Fruit fly (Drosophila melanogaster) whole organism, embryonic: ENCODE data around the gene Ac3.

Experiments
- Atf-2 ChIP-seq: fragments of 200-800 bp; sonication (Bioruptor generic); optimal IDR thresholded peaks from 2 replicates; lab custom pipeline; 2016; ENCODE audit warnings: missing biosample characterization, missing genetic modification characterization
- BEAF-32 ChIP-seq: fragments of 200-800 bp; sonication (Bioruptor generic); optimal IDR thresholded peaks from 3 replicates; lab custom pipeline; 2017; ENCODE audit warnings: missing biosample characterization, missing genetic modification characterization, mild to moderate bottlenecking, moderate library complexity, missing genetic modification reagents
- CG10462 ChIP-seq: fragments of 200-800 bp; sonication (Bioruptor generic); optimal IDR thresholded peaks from 2 replicates; lab custom pipeline; 2016; ENCODE audit warnings: missing biosample characterization, missing genetic modification characterization
- CG11695 ChIP-seq: fragments of 200-800 bp; sonication (Bioruptor generic); IDR thresholded peaks from 3 replicates; pipeline ENCODE4 v1.3.6; 2022; ENCODE audit warnings: missing biosample characterization, missing genetic modification characterization
- CG13775 ChIP-seq: fragments of 200-800 bp; sonication (Bioruptor generic); optimal IDR thresholded peaks from 3 replicates; lab custom pipeline; 2017; ENCODE audit warnings: missing biosample characterization, mild to moderate bottlenecking, missing genetic modification characterization
- CG1603 ChIP-seq: fragments of 200-800 bp; sonication (Bioruptor generic); optimal IDR thresholded peaks from 2 replicates; lab custom pipeline; 2019; ENCODE audit warnings: missing biosample characterization, mild to moderate bottlenecking, missing genetic modification characterization, moderate library complexity
- CG16815 ChIP-seq: fragments of 200-800 bp; sonication (Bioruptor generic); optimal IDR thresholded peaks from 3 replicates; lab custom pipeline; 2017; ENCODE audit warnings: missing biosample characterization, mild to moderate bottlenecking, missing genetic modification characterization
- CG17328 ChIP-seq: fragments of 200-800 bp; sonication (Bioruptor generic); IDR thresholded peaks from 2 replicates; pipeline ENCODE4 v1.3.6; 2022; ENCODE audit warnings: missing biosample characterization, missing genetic modification characterization
- CG17361 ChIP-seq: fragments of 200-800 bp; sonication (Bioruptor generic); IDR thresholded peaks from 3 replicates; pipeline ENCODE4 v1.3.6; 2022; ENCODE audit warnings: missing biosample characterization, missing genetic modification characterization
- CG2199 ChIP-seq: fragments of 200-800 bp; sonication (Bioruptor generic); IDR thresholded peaks from 3 replicates; pipeline ENCODE4 v1.3.6; 2022; ENCODE audit warnings: missing biosample characterization, missing genetic modification characterization
- CG30403 ChIP-seq: fragments of 200-800 bp; sonication (Bioruptor generic); optimal IDR thresholded peaks from 3 replicates; lab custom pipeline; 2016; ENCODE audit warnings: missing biosample characterization, missing genetic modification characterization
- CG31388 ChIP-seq: fragments of 200-800 bp; sonication (Bioruptor generic); optimal IDR thresholded peaks from 2 replicates; lab custom pipeline; 2016; ENCODE audit warnings: missing biosample characterization, missing genetic modification characterization
- CG6791 ChIP-seq: fragments of 200-800 bp; sonication (Bioruptor generic); IDR thresholded peaks from 3 replicates; pipeline ENCODE4 v1.3.6; 2022; ENCODE audit warnings: missing biosample characterization, missing genetic modification characterization; ENCODE audit not compliant: partially characterized antibody
- CG7745 ChIP-seq: fragments of 200-800 bp; sonication (Bioruptor generic); optimal IDR thresholded peaks from 2 replicates; lab custom pipeline; 2018; ENCODE audit warnings: missing biosample characterization, mild to moderate bottlenecking, missing genetic modification characterization, moderate library complexity
- CG7987 ChIP-seq: fragments of 200-800 bp; sonication (Bioruptor generic); optimal IDR thresholded peaks from 2 replicates; lab custom pipeline; 2018; ENCODE audit warnings: missing biosample characterization, mild to moderate bottlenecking, missing genetic modification characterization, moderate library complexity
- CG8765 ChIP-seq: fragments of 200-800 bp; sonication (Bioruptor generic); IDR thresholded peaks from 2 replicates; pipeline ENCODE4 v1.3.6; 2022; ENCODE audit warnings: missing biosample characterization, missing genetic modification characterization
- CkIIα-i1 ChIP-seq: fragments of 200-800 bp; sonication (Bioruptor generic); IDR thresholded peaks from 2 replicates; pipeline ENCODE4 v1.3.6; 2022; ENCODE audit warnings: missing biosample characterization, missing genetic modification characterization
- D19B ChIP-seq: fragments of 200-800 bp; sonication (Bioruptor generic); optimal IDR thresholded peaks from 2 replicates; lab custom pipeline; 2017; ENCODE audit warnings: missing biosample characterization, mild to moderate bottlenecking, missing genetic modification characterization
- Deaf1 ChIP-seq: fragments of 200-800 bp; optimal IDR thresholded peaks from 3 replicates; lab custom pipeline; 2019; ENCODE audit warnings: missing biosample characterization, mild to moderate bottlenecking, missing genetic modification characterization, moderate library complexity
- Dp ChIP-seq: fragments of 200-800 bp; sonication (Bioruptor generic); optimal IDR thresholded peaks from 2 replicates; lab custom pipeline; 2018; ENCODE audit warnings: missing biosample characterization, mild to moderate bottlenecking, missing genetic modification characterization, moderate library complexity
- Ets97D ChIP-seq: fragments of 200-800 bp; sonication (Bioruptor generic); optimal IDR thresholded peaks from 3 replicates; lab custom pipeline; 2016; ENCODE audit warnings: missing biosample characterization, missing genetic modification characterization
- H15 ChIP-seq: fragments of 200-800 bp; sonication (Bioruptor generic); IDR thresholded peaks from 3 replicates; pipeline ENCODE4 v1.3.6; 2022; ENCODE audit warnings: missing biosample characterization, missing genetic modification characterization
- Kr ChIP-seq: fragments of 200-800 bp; sonication (Bioruptor generic); optimal IDR thresholded peaks from 2 replicates; lab custom pipeline; 2017; ENCODE audit warnings: missing biosample characterization, mild to moderate bottlenecking, missing genetic modification characterization
- Max ChIP-seq: fragments of 200-800 bp; sonication (Bioruptor generic); optimal IDR thresholded peaks from 2 replicates; lab custom pipeline; 2016; ENCODE audit warnings: missing biosample characterization, mild to moderate bottlenecking, missing genetic modification characterization
- Myb ChIP-seq: fragments of 200-800 bp; sonication (Bioruptor generic); optimal IDR thresholded peaks from 2 replicates; lab custom pipeline; 2016; ENCODE audit warnings: missing biosample characterization, missing genetic modification characterization
- NK7.1 ChIP-seq: fragments of 200-800 bp; sonication (Bioruptor generic); optimal IDR thresholded peaks from 3 replicates; lab custom pipeline; 2016; ENCODE audit warnings: missing biosample characterization, missing genetic modification characterization
- Nf-YA ChIP-seq: fragments of 200-800 bp; sonication (Bioruptor generic); IDR thresholded peaks from 2 replicates; pipeline ENCODE4 v1.3.6; 2022; ENCODE audit warnings: missing biosample characterization, missing genetic modification characterization
- Trl ChIP-seq, 3 experiments: fragments of >200 bp in 2 of 3; fragments of 200-800 bp in 1 of 3; sonication (Bioruptor generic) in 1 of 3; optimal IDR thresholded peaks; 2 replicates in 1 of 3; 3 replicates in 2 of 3; lab custom pipeline; 2016 to 2017; ENCODE audit warnings: missing biosample characterization in 1 of 3, missing genetic modification characterization in 1 of 3
- ara ChIP-seq: fragments of 200-800 bp; sonication (Bioruptor generic); IDR thresholded peaks from 2 replicates; pipeline ENCODE4 v1.3.6; 2022; ENCODE audit warnings: missing biosample characterization, missing genetic modification characterization
- caup ChIP-seq: fragments of 200-800 bp; sonication (Bioruptor generic); optimal IDR thresholded peaks from 3 replicates; lab custom pipeline; 2017; ENCODE audit warnings: missing biosample characterization, mild to moderate bottlenecking, missing genetic modification characterization, moderate library complexity; ENCODE audit not compliant: severe bottlenecking
- cg ChIP-seq: fragments of 200-800 bp; sonication (Bioruptor generic); optimal IDR thresholded peaks from 3 replicates; lab custom pipeline; 2019; ENCODE audit warnings: missing biosample characterization, mild to moderate bottlenecking, missing genetic modification characterization, moderate library complexity
- chn ChIP-seq: fragments of 200-800 bp; sonication (Bioruptor generic); optimal IDR thresholded peaks from 2 replicates; lab custom pipeline; 2016; ENCODE audit warnings: missing biosample characterization, missing genetic modification characterization
- da ChIP-seq: fragments of 200-800 bp; sonication (Bioruptor generic); optimal IDR thresholded peaks from 2 replicates; lab custom pipeline; 2016; ENCODE audit warnings: missing biosample characterization, missing genetic modification characterization
- emc ChIP-seq: fragments of 200-800 bp; sonication (Bioruptor generic); optimal IDR thresholded peaks from 2 replicates; lab custom pipeline; 2016; ENCODE audit warnings: missing biosample characterization, missing genetic modification characterization
- en ChIP-seq: fragments of 200-800 bp; sonication (Bioruptor generic); optimal IDR thresholded peaks from 2 replicates; lab custom pipeline; 2016; ENCODE audit warnings: missing biosample characterization, missing genetic modification characterization
- exex ChIP-seq: fragments of 200-800 bp; sonication (Bioruptor generic); optimal IDR thresholded peaks from 4 replicates; lab custom pipeline; 2018; ENCODE audit warnings: missing biosample characterization, mild to moderate bottlenecking, missing genetic modification characterization, moderate library complexity
- gfzf ChIP-seq: fragments of 200-800 bp; sonication (Bioruptor generic); optimal IDR thresholded peaks from 2 replicates; lab custom pipeline; 2016; ENCODE audit warnings: missing biosample characterization, mild to moderate bottlenecking, missing genetic modification characterization, moderate library complexity
- gt ChIP-seq: fragments of 200-800 bp; sonication (Bioruptor generic); IDR thresholded peaks from 2 replicates; pipeline ENCODE4 v1.3.6; 2022; ENCODE audit warnings: missing biosample characterization, missing genetic modification characterization
- hkb ChIP-seq, 2 experiments: fragments of 200-800 bp in 1 of 2; fragments of >200 bp in 1 of 2; sonication (Bioruptor generic) in 1 of 2; IDR thresholded peaks in 1 of 2; optimal IDR thresholded peaks in 1 of 2; 2 replicates each; pipeline versions ENCODE4 v1.3.6 to Lab custom; 2017 to 2022; ENCODE audit warnings: missing biosample characterization in 1 of 2, missing genetic modification characterization in 1 of 2
- pita ChIP-seq: fragments of 200-800 bp; sonication (Bioruptor generic); optimal IDR thresholded peaks from 2 replicates; lab custom pipeline; 2017; ENCODE audit warnings: missing biosample characterization, mild to moderate bottlenecking, missing genetic modification characterization
- sug ChIP-seq: fragments of 200-800 bp; optimal IDR thresholded peaks from 2 replicates; lab custom pipeline; 2019; ENCODE audit warnings: missing biosample characterization, mild to moderate bottlenecking, missing genetic modification characterization, moderate library complexity
- tin ChIP-seq: fragments of 200-800 bp; sonication (Bioruptor generic); optimal IDR thresholded peaks from 3 replicates; lab custom pipeline; 2016; ENCODE audit warnings: missing biosample characterization, missing genetic modification characterization
- trh ChIP-seq: fragments of 200-800 bp; sonication (Bioruptor generic); optimal IDR thresholded peaks from 2 replicates; lab custom pipeline; 2016; ENCODE audit warnings: missing biosample characterization, missing genetic modification characterization
- tup ChIP-seq: fragments of 200-800 bp; sonication (Bioruptor generic); optimal IDR thresholded peaks from 2 replicates; lab custom pipeline; 2016; ENCODE audit warnings: missing biosample characterization, mild to moderate bottlenecking, missing genetic modification characterization, moderate library complexity
- unc-4 ChIP-seq: fragments of 200-800 bp; sonication (Bioruptor generic); IDR thresholded peaks from 2 replicates; pipeline ENCODE4 v1.3.6; 2022; ENCODE audit warnings: missing biosample characterization, missing genetic modification characterization; ENCODE audit not compliant: partially characterized antibody
- zfh2 ChIP-seq: fragments of 200-800 bp; sonication (Bioruptor generic); optimal IDR thresholded peaks from 2 replicates; lab custom pipeline; 2016; ENCODE audit warnings: missing biosample characterization, missing genetic modification characterization

The Ac3 gene

DNA sequence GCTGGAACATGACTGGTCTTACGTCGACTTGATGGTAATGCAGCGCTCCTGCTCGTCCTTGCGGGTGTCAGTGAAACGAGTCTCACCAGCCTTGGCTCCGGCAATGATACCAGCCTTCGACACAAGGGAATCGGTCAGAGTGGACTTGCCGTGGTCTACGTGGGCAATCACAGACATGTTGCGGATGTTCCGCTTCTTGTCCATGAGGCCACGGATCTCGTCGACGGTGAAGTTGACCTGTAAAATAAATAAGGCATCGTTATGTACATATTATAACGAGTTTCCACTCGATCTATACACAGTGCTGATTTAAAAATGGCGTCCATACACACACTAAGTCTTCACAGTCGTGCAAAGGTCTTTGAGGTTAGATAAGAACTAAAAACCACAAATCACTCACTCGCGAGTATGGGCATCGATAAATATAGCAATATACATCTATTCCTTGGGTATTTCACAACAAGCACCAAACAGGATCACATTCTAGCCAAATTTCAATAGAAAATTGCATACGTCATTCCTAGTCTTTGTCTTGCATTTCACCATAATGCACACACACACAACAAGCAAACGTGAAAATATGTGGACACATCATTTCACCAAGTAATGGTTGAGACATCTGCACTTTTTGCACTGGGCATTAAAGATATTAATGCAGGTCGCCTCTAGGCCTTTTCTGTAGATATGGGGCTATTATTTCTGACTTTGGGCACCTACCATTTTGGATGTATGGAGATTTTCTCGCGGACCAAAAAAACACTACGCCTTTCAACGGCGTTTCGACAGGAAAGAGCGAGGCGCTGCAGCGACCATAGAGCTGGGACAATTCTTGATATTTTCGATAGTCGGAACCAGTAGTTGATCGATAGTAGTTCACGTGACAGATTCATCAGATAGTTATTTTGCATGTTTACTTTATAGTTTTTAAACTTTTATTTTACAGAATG lies 49.2 kb downstream of the Ac3 start, which contains the start of gene eEF2 (continued):
- peak; percentile 76; the same call in 2 of the 3 replicates for TF ChIP-seq H15 (GFP tag; lab: Robert Waterston, UW)
- peak; percentile 69 for TF ChIP-seq cg (GFP tag; lab: Kevin White, UChicago)
- TF ChIP-seq D19B (GFP tag; lab: Kevin White, UChicago) = peak; percentile 22
- TF ChIP-seq CG10462 (GFP tag; lab: Kevin White, UChicago) = peak; percentile 39
- TF ChIP-seq sug = peak; percentile 74
- no peak for TF ChIP-seq CG31388 (GFP tag; lab: Kevin White, UChicago)
- TF ChIP-seq BEAF-32 = peak; percentile 91
- peak; percentile 43 for TF ChIP-seq Deaf1 (tag; lab: Kevin White, UChicago)
- no peak for TF ChIP-seq Kr (GFP tag; lab: Kevin White, UChicago)
- peak; percentile 59 for TF ChIP-seq en (GFP tag; lab: Kevin White, UChicago)
- TF ChIP-seq CG8765 = no peak
- TF ChIP-seq Ets97D = peak; percentile 98
- TF ChIP-seq emc (GFP tag; lab: Kevin White, UChicago) = no peak
- peak; percentile 58 for TF ChIP-seq CG30403 (GFP tag; lab: Kevin White, UChicago)
- no peak for TF ChIP-seq gt (GFP tag; lab: Robert Waterston, UW)
- TF ChIP-seq CG1603 (tag; lab: Kevin White, UChicago) = peak; percentile 79
- TF ChIP-seq CG17328 (GFP tag; lab: Robert Waterston, UW) = peak; percentile 87
- peak; percentile 90 for TF ChIP-seq unc-4 (GFP tag; lab: Robert Waterston, UW)
- TF ChIP-seq CG7987 (GFP tag; lab: Kevin White, UChicago) = peak; percentile 94
- TF ChIP-seq CG7745 (tag; lab: Kevin White, UChicago) = peak; percentile 19
- peak; percentile 56; the same call in 1 of the 3 replicates for TF ChIP-seq CG11695 (GFP tag; lab: Robert Waterston, UW)
- peak; percentile 31 for TF ChIP-seq tin (GFP tag; lab: Kevin White, UChicago)
- peak; percentile 46 for TF ChIP-seq Nf-YA (GFP tag; lab: Robert Waterston, UW)
- TF ChIP-seq CG13775 (GFP tag; lab: Kevin White, UChicago) = peak; percentile 74
- peak; percentile 73 for TF ChIP-seq trh (GFP tag; lab: Kevin White, UChicago)
- TF ChIP-seq Max (GFP tag; lab: Kevin White, UChicago) = peak; percentile 63
- peak; percentile 54 for TF ChIP-seq NK7.1
- peak; percentile 45 for TF ChIP-seq da
- peak; percentile 62 for TF ChIP-seq zfh2 (GFP tag; lab: Kevin White, UChicago)
- no peak for TF ChIP-seq tup (GFP tag; lab: Kevin White, UChicago)
- peak; percentile 65 for TF ChIP-seq chn (GFP tag; lab: Kevin White, UChicago)

DNA sequence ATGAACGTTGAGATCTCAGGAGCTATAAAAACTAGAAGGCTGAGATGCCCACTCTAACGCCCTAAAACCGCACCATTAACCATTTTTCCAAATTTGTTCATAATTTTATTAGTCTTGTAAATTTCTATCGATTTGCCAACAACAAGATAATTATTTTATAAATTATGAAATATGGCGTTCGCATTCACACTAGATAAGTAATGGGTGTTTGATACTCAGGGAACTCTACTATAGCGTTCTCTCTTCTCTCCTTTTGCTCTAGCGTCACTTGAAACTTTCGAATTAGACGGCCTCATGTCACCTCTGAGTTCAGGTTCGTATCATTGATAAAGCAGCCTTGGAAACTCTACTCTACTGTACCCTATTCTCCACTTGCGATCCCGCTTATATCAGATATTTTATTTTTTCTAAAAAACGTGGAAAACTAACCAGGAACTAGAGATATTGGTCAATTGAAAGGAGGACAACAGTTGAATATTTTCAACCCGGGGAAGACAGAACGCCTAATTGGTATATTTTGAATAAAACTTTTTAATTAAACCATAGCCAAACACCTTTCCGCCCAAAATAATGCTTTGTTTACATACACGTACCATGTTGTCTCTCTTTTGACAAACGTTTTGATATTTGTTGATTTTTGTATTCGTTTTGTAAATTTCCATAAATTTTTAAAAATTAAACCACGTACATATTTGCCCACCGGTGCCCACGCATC lies 50.8 kb downstream of the Ac3 start:
- TF ChIP-seq emc (GFP tag; lab: Kevin White, UChicago) (no peak), gfzf (GFP tag; lab: Kevin White, UChicago) (peak; percentile 36), CkIIα-i1 (no peak), Dp (GFP tag; lab: Kevin White, UChicago) (peak; percentile 14), CG6791 (peak; percentile 38; the same call in 1 of the 3 replicates), Myb (peak; percentile 47), caup (GFP tag; lab: Kevin White, UChicago) (no peak), Ets97D (peak; percentile 11), Trl (optimal IDR thresholded peaks at IDR 0.05; lab: Kevin White, UChicago) (peak; percentile 27 to 31), Trl (GFP tag; optimal IDR thresholded peaks at IDR 0.05; lab: Kevin White, UChicago) (no peak), ara (GFP tag; lab: Robert Waterston, UW) (no peak), hkb (optimal IDR thresholded peaks at IDR 0.05; lab: Kevin White, UChicago) (peak; percentile 31), hkb (GFP tag; IDR thresholded peaks at IDR 0.05; lab: Robert Waterston, UW) (peak; percentile 20; the same call in 1 of the 2 replicates), CG17361 (GFP tag; lab: Robert Waterston, UW) (0 out of 3 replicates have a peak, but pooled peaks have one; percentile 14), CG16815 (GFP tag; lab: Kevin White, UChicago) (no peak), Atf-2 (GFP tag; lab: Kevin White, UChicago) (no peak), CG2199 (GFP tag; lab: Robert Waterston, UW) (peak; percentile 82), exex (peak; percentile 55), pita (peak; percentile 69)
